Worm (Caenorhabditis elegans) whole organism, L4 larva: ENCODE data around the gene gst-42.

Source experiments
- D1046.2 ChIP-seq: fragments of 200-800 bp; sonication (Bioruptor generic); IDR thresholded peaks from 2 replicates; pipeline ENCODE4 v1.3.6; 2022; ENCODE audit warnings: missing genetic modification characterization, missing compliant biosample characterization
- F10B5.3 ChIP-seq: sonication (generic microtip); optimal IDR thresholded peaks from 2 replicates; lab custom pipeline; 2016; ENCODE audit warnings: mild to moderate bottlenecking, missing genetic modification characterization, missing compliant biosample characterization
- Y75B8A.6 ChIP-seq: fragments of 200-800 bp; sonication (Bioruptor generic); IDR thresholded peaks from 2 replicates; pipeline ENCODE4 v1.3.6; 2022; ENCODE audit warnings: missing genetic modification reagents, missing genetic modification characterization, missing compliant biosample characterization
- ZK546.5 ChIP-seq, 2 experiments: sonication (generic microtip); optimal IDR thresholded peaks; 2 replicates each; lab custom pipeline; 2017; ENCODE audit warnings: missing biosample characterization in 2 of 2, missing genetic modification characterization in 2 of 2
- aha-1 ChIP-seq: fragments of 150-350 bp; peaks from one replicate; lab custom pipeline; 2014; ENCODE audit warnings: missing biosample characterization, missing genetic modification characterization
- ceh-20 ChIP-seq: fragments of 200-800 bp; sonication (Bioruptor generic); IDR thresholded peaks from 2 replicates; pipeline ENCODE4 v1.3.6; 2022; ENCODE audit warnings: missing genetic modification reagents, missing genetic modification characterization, missing compliant biosample characterization
- ceh-44 ChIP-seq: fragments of 200-800 bp; sonication (Bioruptor generic); IDR thresholded peaks from 2 replicates; pipeline ENCODE4 v1.3.6; 2022; ENCODE audit warnings: missing genetic modification reagents, missing genetic modification characterization, missing compliant biosample characterization
- cey-2 ChIP-seq: sonication (generic microtip); optimal IDR thresholded peaks from 3 replicates; lab custom pipeline; 2017; ENCODE audit warnings: missing genetic modification characterization, mild to moderate bottlenecking, missing compliant biosample characterization, antibody characterized with exemption, borderline replicate concordance; ENCODE audit not compliant: insufficient read depth
- daf-16 ChIP-seq, 3 experiments: sonication (generic microtip); optimal IDR thresholded peaks; 2 replicates each; lab custom pipeline; 2016 to 2017; ENCODE audit warnings: missing genetic modification characterization in 3 of 3, missing genetic modification reagents in 3 of 3, mild to moderate bottlenecking in 2 of 3, missing compliant biosample characterization in 2 of 3, missing biosample characterization in 1 of 3, moderate library complexity in 1 of 3
- dpl-1 ChIP-seq: fragments of 150-350 bp; optimal IDR thresholded peaks from 2 replicates; lab custom pipeline; 2014; ENCODE audit warnings: missing biosample characterization, missing genetic modification reagents, missing genetic modification characterization
- dve-1 ChIP-seq: sonication (generic microtip); optimal IDR thresholded peaks from 2 replicates; lab custom pipeline; 2017; ENCODE audit warnings: antibody characterized with exemption, mild to moderate bottlenecking, missing genetic modification characterization, missing compliant biosample characterization; ENCODE audit not compliant: insufficient read depth
- egl-43 ChIP-seq: fragments of 200-800 bp; sonication (Bioruptor generic); IDR thresholded peaks from 2 replicates; pipeline ENCODE4 v1.3.6; 2022; ENCODE audit warnings: missing genetic modification reagents, missing genetic modification characterization, missing compliant biosample characterization
- fkh-10 ChIP-seq: fragments of 150-350 bp; optimal IDR thresholded peaks from 2 replicates; lab custom pipeline; 2014; ENCODE audit warnings: missing biosample characterization, missing genetic modification reagents, missing genetic modification characterization
- fos-1 ChIP-seq: fragments of 150-350 bp; optimal IDR thresholded peaks from 2 replicates; lab custom pipeline; 2014; ENCODE audit warnings: missing biosample characterization, missing genetic modification characterization
- gei-8 ChIP-seq: fragments of 200-800 bp; sonication (Bioruptor generic); optimal IDR thresholded peaks from 2 replicates; lab custom pipeline; 2018; ENCODE audit warnings: mild to moderate bottlenecking, missing genetic modification characterization, missing compliant biosample characterization
- hlh-11 ChIP-seq: fragments of 200-800 bp; sonication (Bioruptor generic); optimal IDR thresholded peaks from 2 replicates; lab custom pipeline; 2018; ENCODE audit warnings: mild to moderate bottlenecking, missing genetic modification characterization, missing compliant biosample characterization
- lin-13 ChIP-seq: fragments of 150-350 bp; optimal IDR thresholded peaks from 2 replicates; lab custom pipeline; 2014; ENCODE audit warnings: missing biosample characterization, missing genetic modification reagents, missing genetic modification characterization
- lir-3 ChIP-seq: sonication (generic microtip); optimal IDR thresholded peaks from 2 replicates; lab custom pipeline; 2016; ENCODE audit warnings: mild to moderate bottlenecking, missing genetic modification characterization, missing compliant biosample characterization
- mep-1 ChIP-seq: fragments of 150-350 bp; sonication (generic microtip); optimal IDR thresholded peaks from 3 replicates; lab custom pipeline; 2014; ENCODE audit warnings: missing biosample characterization, missing genetic modification characterization
- mxl-3 ChIP-seq: fragments of 200-800 bp; sonication (Bioruptor generic); optimal IDR thresholded peaks from 2 replicates; lab custom pipeline; 2018; ENCODE audit warnings: mild to moderate bottlenecking, missing genetic modification characterization, missing compliant biosample characterization
- nhr-10 ChIP-seq: fragments of 150-350 bp; optimal IDR thresholded peaks from 2 replicates; lab custom pipeline; 2014; ENCODE audit warnings: missing biosample characterization, missing genetic modification characterization
- nhr-102 ChIP-seq: sonication (generic microtip); optimal IDR thresholded peaks from 2 replicates; lab custom pipeline; 2016; ENCODE audit warnings: mild to moderate bottlenecking, missing genetic modification characterization, moderate library complexity, missing compliant biosample characterization
- nhr-25 ChIP-seq: sonication (generic microtip); optimal IDR thresholded peaks from 2 replicates; lab custom pipeline; 2017; ENCODE audit warnings: missing genetic modification characterization, mild to moderate bottlenecking, missing compliant biosample characterization, antibody characterized with exemption, moderate library complexity, borderline replicate concordance; ENCODE audit not compliant: insufficient read depth
- nhr-28 ChIP-seq: fragments of 150-350 bp; optimal IDR thresholded peaks from 2 replicates; lab custom pipeline; 2014; ENCODE audit warnings: missing biosample characterization, missing genetic modification characterization
- nhr-77 ChIP-seq: fragments of 150-350 bp; optimal IDR thresholded peaks from 2 replicates; lab custom pipeline; 2014; ENCODE audit warnings: missing biosample characterization, missing genetic modification characterization
- pha-4 ChIP-seq, 2 experiments: fragments of 150-350 bp in 1 of 2; fragments of 200-800 bp in 1 of 2; sonication (Bioruptor generic) in 1 of 2; IDR thresholded peaks in 1 of 2; optimal IDR thresholded peaks in 1 of 2; 2 replicates each; pipeline versions ENCODE4 v1.3.6 to Lab custom; 2014 to 2022; ENCODE audit warnings: missing genetic modification characterization in 2 of 2, missing genetic modification reagents in 2 of 2, missing biosample characterization in 1 of 2, missing compliant biosample characterization in 1 of 2
- php-3 ChIP-seq: fragments of 200-800 bp; sonication (Bioruptor generic); IDR thresholded peaks from 2 replicates; pipeline ENCODE4 v1.3.6; 2022; ENCODE audit warnings: missing genetic modification reagents, missing genetic modification characterization, missing compliant biosample characterization
- tra-1 ChIP-seq: fragments of 200-800 bp; sonication (Bioruptor generic); IDR thresholded peaks from 2 replicates; pipeline ENCODE4 v1.3.6; 2022; ENCODE audit warnings: missing genetic modification reagents, missing genetic modification characterization, missing compliant biosample characterization
- unc-62 ChIP-seq, 3 experiments: fragments of 150-350 bp in 1 of 3; sonication (generic microtip); optimal IDR thresholded peaks in 2 of 3; peaks in 1 of 3; 1 replicate in 1 of 3; 2 replicates in 2 of 3; lab custom pipeline; 2014 to 2017; ENCODE audit warnings: missing biosample characterization in 3 of 3, missing genetic modification characterization in 3 of 3, missing genetic modification reagents in 3 of 3, missing genotype in 1 of 3
- zip-2 ChIP-seq: fragments of 150-350 bp; optimal IDR thresholded peaks from 2 replicates; lab custom pipeline; 2014; ENCODE audit warnings: missing biosample characterization, missing genetic modification characterization
- ztf-11 ChIP-seq: fragments of 150-350 bp; optimal IDR thresholded peaks from 2 replicates; lab custom pipeline; 2014; ENCODE audit warnings: missing biosample characterization, missing genetic modification characterization

Gene gst-42

ce11 chrX:11720058-11720457 lies 7.7 kb downstream of the gst-42 start:
- TF ChIP-seq dpl-1 (GFP tag; lab: Kevin White, UChicago) (no peak), daf-16 (GFP tag; optimal IDR thresholded peaks at IDR 0.05; lab: Kevin White, UChicago) (no peak), daf-16 (tag; optimal IDR thresholded peaks at IDR 0.05; lab: Kevin White, UChicago) (peak; percentile 23), tra-1 (GFP tag; lab: Robert Waterston, UW) (0 out of 2 replicates have a peak, but pooled peaks have one; percentile 27), lir-3 (tag; lab: Kevin White, UChicago) (no peak), ceh-44 (GFP tag; lab: Robert Waterston, UW) (no peak), cey-2 (tag; lab: Kevin White, UChicago) (peak; percentile 39), nhr-25 (tag; lab: Kevin White, UChicago) (peak; percentile 55), hlh-11 (peak; percentile 38), pha-4 (GFP tag; IDR thresholded peaks at IDR 0.05; lab: Robert Waterston, UW) (no peak), pha-4 (tag; optimal IDR thresholded peaks at IDR 0.05; lab: Kevin White, UChicago) (no peak), unc-62 (GFP tag; optimal IDR thresholded peaks at IDR 0.05 in 1 of 2; lab: Kevin White, UChicago) (no peak), unc-62 (tag; optimal IDR thresholded peaks at IDR 0.05; lab: Kevin White, UChicago) (no peak), fos-1 (tag; lab: Kevin White, UChicago) (no peak), mxl-3 (GFP tag; lab: Kevin White, UChicago) (peak; percentile 65), aha-1 (tag; lab: Kevin White, UChicago) (no peak), nhr-28 (peak; percentile 11), dve-1 (tag; lab: Kevin White, UChicago) (peak; percentile 6), zip-2 (tag; lab: Kevin White, UChicago) (no peak), fkh-10 (GFP tag; lab: Kevin White, UChicago) (no peak), gei-8 (GFP tag; lab: Kevin White, UChicago) (no peak)

- no peak for TF ChIP-seq Y75B8A.6
- TF ChIP-seq fkh-10 (GFP tag; lab: Kevin White, UChicago) = no peak
- TF ChIP-seq, all 104 proteins: peak for 0
These were observed 9.0 kb downstream of the gst-42 start for ce11 chrX:11718751-11719150.

ce11 chrX:11716463-11716960 lies 11.2 kb downstream of the gst-42 start, which contains the start of gene C44C10.9:
Gene C44C10.9, minus strand, starts transcription at chrX:11716513.
- TF ChIP-seq ceh-20 (GFP tag; lab: Robert Waterston, UW) (no peak), ceh-44 (GFP tag; lab: Robert Waterston, UW) (no peak), mxl-3 (GFP tag; lab: Kevin White, UChicago) (peak; percentile 5), D1046.2 (GFP tag; lab: Robert Waterston, UW) (no peak), ZK546.5 (tag; optimal IDR thresholded peaks at IDR 0.05; lab: Kevin White, UChicago) (no peak), F10B5.3 (tag; lab: Kevin White, UChicago) (no peak), nhr-10 (tag; lab: Kevin White, UChicago) (no peak), egl-43 (no peak), php-3 (GFP tag; lab: Robert Waterston, UW) (no peak), dve-1 (tag; lab: Kevin White, UChicago) (peak; percentile 28), nhr-77 (tag; lab: Kevin White, UChicago) (no peak), ztf-11 (tag; lab: Kevin White, UChicago) (no peak)
- TF ChIP-seq, all 104 proteins: peak for 2

ce11 chrX:11712230-11712853 lies 15.4 kb downstream of the gst-42 start, which contains the start of gene col-180:
Gene col-180, minus strand, starts transcription at chrX:11712280.
- peak; percentile 87 for TF ChIP-seq aha-1 (tag; lab: Kevin White, UChicago)
- TF ChIP-seq mep-1 (tag; lab: Kevin White, UChicago) = no peak
- peak in 1 of 2 experiments; percentile 93 for TF ChIP-seq unc-62 (GFP tag; optimal IDR thresholded peaks at IDR 0.05 in 1 of 2; lab: Kevin White, UChicago)
- TF ChIP-seq unc-62 (tag; optimal IDR thresholded peaks at IDR 0.05; lab: Kevin White, UChicago) = no peak
- TF ChIP-seq mxl-3 (GFP tag; lab: Kevin White, UChicago) = peak; percentile 18
- no peak for TF ChIP-seq nhr-102 (tag; lab: Kevin White, UChicago)
- TF ChIP-seq lin-13 (GFP tag; lab: Kevin White, UChicago) = no peak
- TF ChIP-seq, all 104 proteins: peak for 3
